Worm (Caenorhabditis elegans) whole organism, young adult: ENCODE results near the gene let-716.

Experiments
- B0019.2 ChIP-seq: fragments of 200-800 bp; sonication (Bioruptor generic); conservative IDR thresholded peaks from 2 replicates; pipeline ENCODE4 v1.3.6; 2022; ENCODE audit warnings: missing genetic modification reagents, missing genetic modification characterization, missing compliant biosample characterization
- B0035.1 ChIP-seq: sonication (generic microtip); optimal IDR thresholded peaks from 2 replicates; lab custom pipeline; 2016; ENCODE audit warnings: missing genetic modification characterization, mild to moderate bottlenecking, missing compliant biosample characterization, missing genotype, missing genetic modification reagents
- B0261.1 ChIP-seq: sonication (generic microtip); optimal IDR thresholded peaks from 2 replicates; lab custom pipeline; 2016; ENCODE audit warnings: mild to moderate bottlenecking, missing genetic modification characterization, moderate library complexity, missing compliant biosample characterization
- F23B12.7 ChIP-seq: sonication (generic microtip); optimal IDR thresholded peaks from 2 replicates; lab custom pipeline; 2017; ENCODE audit warnings: missing genetic modification characterization, mild to moderate bottlenecking, missing compliant biosample characterization, antibody characterized with exemption, moderate library complexity; ENCODE audit not compliant: insufficient read depth
- F49E8.2 ChIP-seq: sonication (generic microtip); optimal IDR thresholded peaks from 3 replicates; lab custom pipeline; 2017; ENCODE audit warnings: missing genetic modification characterization, mild to moderate bottlenecking, missing compliant biosample characterization, antibody characterized with exemption, moderate library complexity; ENCODE audit not compliant: insufficient read depth
- F52B5.7 ChIP-seq: sonication (generic microtip); optimal IDR thresholded peaks from 2 replicates; lab custom pipeline; 2016; ENCODE audit warnings: mild to moderate bottlenecking, missing genetic modification characterization, missing compliant biosample characterization
- K12H6.12 ChIP-seq: fragments of 200-800 bp; sonication (Bioruptor generic); optimal IDR thresholded peaks from 2 replicates; lab custom pipeline; 2018; ENCODE audit warnings: mild to moderate bottlenecking, missing genetic modification characterization, missing compliant biosample characterization
- T07F8.4 ChIP-seq: sonication (generic microtip); optimal IDR thresholded peaks from 2 replicates; lab custom pipeline; 2016; ENCODE audit warnings: mild to moderate bottlenecking, missing genetic modification characterization, moderate library complexity, missing compliant biosample characterization
- T26A5.8 ChIP-seq: sonication (generic microtip); optimal IDR thresholded peaks from 2 replicates; lab custom pipeline; 2016; ENCODE audit warnings: missing genetic modification characterization, missing compliant biosample characterization
- Y95B8A.8 ChIP-seq: fragments of 200-800 bp; sonication (Bioruptor generic); IDR thresholded peaks from 2 replicates; pipeline ENCODE4 v1.3.6; 2022; ENCODE audit warnings: missing genetic modification reagents, missing genetic modification characterization, missing compliant biosample characterization
- akir-1 ChIP-seq: fragments of 200-800 bp; sonication (Bioruptor generic); optimal IDR thresholded peaks from 2 replicates; lab custom pipeline; 2018; ENCODE audit warnings: mild to moderate bottlenecking, missing genetic modification characterization, moderate library complexity, missing compliant biosample characterization
- aptf-2 ChIP-seq: fragments of 200-800 bp; sonication (Bioruptor generic); conservative IDR thresholded peaks from 2 replicates; pipeline ENCODE4 v1.3.6; 2022; ENCODE audit warnings: missing genetic modification reagents, missing genetic modification characterization, missing compliant biosample characterization
- aptf-3 ChIP-seq: fragments of 200-800 bp; sonication (Bioruptor generic); IDR thresholded peaks from 2 replicates; pipeline ENCODE4 v1.3.6; 2022; ENCODE audit warnings: missing genetic modification characterization, missing compliant biosample characterization
- atf-7 ChIP-seq: sonication (generic microtip); optimal IDR thresholded peaks from 2 replicates; lab custom pipeline; 2017; ENCODE audit warnings: mild to moderate bottlenecking, missing genetic modification characterization, missing compliant biosample characterization
- attf-3 ChIP-seq: fragments of 200-800 bp; sonication (Bioruptor generic); conservative IDR thresholded peaks from 2 replicates; pipeline ENCODE4 v1.3.6; 2022; ENCODE audit warnings: missing genetic modification reagents, missing genetic modification characterization, missing compliant biosample characterization
- attf-5 ChIP-seq: fragments of 200-800 bp; sonication (Bioruptor generic); optimal IDR thresholded peaks from 2 replicates; lab custom pipeline; 2018; ENCODE audit warnings: mild to moderate bottlenecking, missing genetic modification characterization, missing compliant biosample characterization
- ccch-3 ChIP-seq: fragments of 200-800 bp; sonication (Bioruptor generic); optimal IDR thresholded peaks from 2 replicates; lab custom pipeline; 2018; ENCODE audit warnings: mild to moderate bottlenecking, missing genetic modification characterization, missing compliant biosample characterization
- cebp-2 ChIP-seq: fragments of 200-800 bp; sonication (Bioruptor generic); IDR thresholded peaks from 2 replicates; pipeline ENCODE4 v1.3.6; 2022; ENCODE audit warnings: missing genetic modification characterization, missing compliant biosample characterization
- ceh-58 ChIP-seq: fragments of 200-800 bp; sonication (Bioruptor generic); IDR thresholded peaks from 2 replicates; pipeline ENCODE4 v1.3.6; 2022; ENCODE audit warnings: missing genetic modification characterization, missing compliant biosample characterization
- ceh-79 ChIP-seq: sonication (generic microtip); optimal IDR thresholded peaks from 2 replicates; lab custom pipeline; 2017; ENCODE audit warnings: mild to moderate bottlenecking, missing genetic modification characterization, missing compliant biosample characterization
- ceh-91 ChIP-seq: fragments of 200-800 bp; sonication (Bioruptor generic); IDR thresholded peaks from 2 replicates; pipeline ENCODE4 v1.3.6; 2022; ENCODE audit warnings: missing genetic modification reagents, missing genetic modification characterization, missing compliant biosample characterization
- chd-7 ChIP-seq: sonication (generic microtip); optimal IDR thresholded peaks from 2 replicates; lab custom pipeline; 2016; ENCODE audit warnings: mild to moderate bottlenecking, missing genetic modification characterization, moderate library complexity, missing compliant biosample characterization
- egrh-3 ChIP-seq: fragments of 200-800 bp; sonication (Bioruptor generic); IDR thresholded peaks from 2 replicates; pipeline ENCODE4 v1.3.6; 2022; ENCODE audit warnings: missing genetic modification reagents, missing genetic modification characterization, missing compliant biosample characterization
- hlh-26 ChIP-seq: fragments of 200-800 bp; sonication (Bioruptor generic); conservative IDR thresholded peaks from 2 replicates; pipeline ENCODE4 v1.3.6; 2022; ENCODE audit warnings: missing genetic modification reagents, missing genetic modification characterization, missing compliant biosample characterization
- hsf-1 ChIP-seq: fragments of 200-800 bp; sonication (Bioruptor generic); IDR thresholded peaks from 2 replicates; pipeline ENCODE4 v1.3.6; 2022; ENCODE audit warnings: missing genetic modification reagents, missing genetic modification characterization, missing compliant biosample characterization
- lag-1 ChIP-seq: fragments of 200-800 bp; sonication (Bioruptor generic); IDR thresholded peaks from 2 replicates; pipeline ENCODE4 v1.3.6; 2022; ENCODE audit warnings: missing genetic modification reagents, missing genetic modification characterization, missing compliant biosample characterization
- lin-40 ChIP-seq: sonication (generic microtip); optimal IDR thresholded peaks from 2 replicates; lab custom pipeline; 2016; ENCODE audit warnings: missing genetic modification characterization, mild to moderate bottlenecking, missing compliant biosample characterization, missing genotype, missing genetic modification reagents
- lsl-1 ChIP-seq: fragments of 200-800 bp; sonication (Bioruptor generic); optimal IDR thresholded peaks from 2 replicates; lab custom pipeline; 2018; ENCODE audit warnings: mild to moderate bottlenecking, missing genetic modification characterization, moderate library complexity, missing compliant biosample characterization
- madf-6 ChIP-seq: fragments of 200-800 bp; sonication (Bioruptor generic); IDR thresholded peaks from 2 replicates; pipeline ENCODE4 v1.3.6; 2022; ENCODE audit warnings: missing genetic modification reagents, missing genetic modification characterization, missing compliant biosample characterization
- mcd-1 ChIP-seq: fragments of 200-800 bp; sonication (Bioruptor generic); IDR thresholded peaks from 2 replicates; pipeline ENCODE4 v1.3.6; 2022; ENCODE audit warnings: missing genetic modification reagents, missing genetic modification characterization, missing compliant biosample characterization
- mel-28 ChIP-seq: sonication (generic microtip); optimal IDR thresholded peaks from 2 replicates; lab custom pipeline; 2016; ENCODE audit warnings: borderline replicate concordance, mild to moderate bottlenecking, missing genetic modification characterization, missing compliant biosample characterization
- mxl-1 ChIP-seq: sonication (generic microtip); optimal IDR thresholded peaks from 2 replicates; lab custom pipeline; 2016; ENCODE audit warnings: missing genetic modification characterization, missing compliant biosample characterization
- nfyb-1 ChIP-seq: fragments of 200-800 bp; sonication (Bioruptor generic); IDR thresholded peaks from 2 replicates; pipeline ENCODE4 v1.3.6; 2022; ENCODE audit warnings: missing genetic modification reagents, missing genetic modification characterization, missing compliant biosample characterization
- nhr-179 ChIP-seq: sonication (generic microtip); optimal IDR thresholded peaks from 2 replicates; lab custom pipeline; 2016; ENCODE audit warnings: mild to moderate bottlenecking, missing genetic modification characterization, missing compliant biosample characterization
- pbrm-1 ChIP-seq: fragments of 200-800 bp; sonication (Bioruptor generic); IDR thresholded peaks from 2 replicates; pipeline ENCODE4 v1.3.6; 2022; ENCODE audit warnings: missing genetic modification reagents, missing genetic modification characterization, missing compliant biosample characterization
- rec-8 ChIP-seq, 2 experiments: sonication (generic microtip); optimal IDR thresholded peaks; 2 replicates each; lab custom pipeline; 2016; ENCODE audit warnings: mild to moderate bottlenecking in 2 of 2, missing genetic modification characterization in 2 of 2, missing genetic modification reagents in 2 of 2, missing genotype in 2 of 2, missing biosample characterization in 1 of 2, missing compliant biosample characterization in 1 of 2, moderate library complexity in 1 of 2
- sea-2 ChIP-seq: fragments of 200-800 bp; sonication (Bioruptor generic); IDR thresholded peaks from 2 replicates; pipeline ENCODE4 v1.3.6; 2022; ENCODE audit warnings: missing genetic modification characterization, missing compliant biosample characterization
- snpc-1.1 ChIP-seq: sonication (generic microtip); optimal IDR thresholded peaks from 2 replicates; lab custom pipeline; 2017; ENCODE audit warnings: missing genetic modification characterization, mild to moderate bottlenecking, missing compliant biosample characterization, antibody characterized with exemption, moderate library complexity, missing genotype, missing genetic modification reagents; ENCODE audit not compliant: insufficient read depth
- tbp1 ChIP-seq: fragments of 200-800 bp; sonication (Bioruptor generic); optimal IDR thresholded peaks from 2 replicates; lab custom pipeline; 2018; ENCODE audit warnings: mild to moderate bottlenecking, missing genetic modification characterization, missing compliant biosample characterization
- tbx-9 ChIP-seq: sonication (generic microtip); optimal IDR thresholded peaks from 2 replicates; lab custom pipeline; 2016; ENCODE audit warnings: borderline replicate concordance, missing genetic modification characterization, inconsistent platforms, missing compliant biosample characterization
- xnd-1 ChIP-seq: sonication (generic microtip); optimal IDR thresholded peaks from 2 replicates; lab custom pipeline; 2016; ENCODE audit warnings: missing genotype, missing genetic modification reagents, missing genetic modification characterization, missing compliant biosample characterization
- zfh-2 ChIP-seq: fragments of 200-800 bp; sonication (Bioruptor generic); conservative IDR thresholded peaks from 2 replicates; pipeline ENCODE4 v1.3.6; 2022; ENCODE audit warnings: missing genetic modification reagents, missing genetic modification characterization, missing compliant biosample characterization
- zim-3 ChIP-seq: sonication (generic microtip); optimal IDR thresholded peaks from 2 replicates; lab custom pipeline; 2017; ENCODE audit warnings: mild to moderate bottlenecking, missing genetic modification characterization, moderate library complexity, missing compliant biosample characterization
- ztf-18 ChIP-seq: sonication (generic microtip); optimal IDR thresholded peaks from 2 replicates; lab custom pipeline; 2016; ENCODE audit warnings: missing genotype, mild to moderate bottlenecking, missing genetic modification characterization, missing compliant biosample characterization
- ztf-22 ChIP-seq: fragments of 200-800 bp; sonication (Bioruptor generic); optimal IDR thresholded peaks from 2 replicates; lab custom pipeline; 2018; ENCODE audit warnings: mild to moderate bottlenecking, missing genetic modification characterization, moderate library complexity, missing compliant biosample characterization
- ztf-26 ChIP-seq: sonication (generic microtip); optimal IDR thresholded peaks from 2 replicates; lab custom pipeline; 2017; ENCODE audit warnings: missing genetic modification characterization, missing compliant biosample characterization
- ztf-6 ChIP-seq: fragments of 200-800 bp; sonication (Bioruptor generic); IDR thresholded peaks from 2 replicates; pipeline ENCODE4 v1.3.6; 2022; ENCODE audit warnings: missing genetic modification reagents, missing genetic modification characterization, missing compliant biosample characterization

The let-716 gene

ce11 chrIII:6373850-6374474, 9.4 kb upstream of the let-716 start (continued):
- no peak for TF ChIP-seq tbx-9 (tag; lab: Kevin White, UChicago)
- no peak for TF ChIP-seq B0019.2
- TF ChIP-seq chd-7 (tag; lab: Kevin White, UChicago): peak; percentile 16
- TF ChIP-seq F52B5.7 (tag; lab: Kevin White, UChicago): peak; percentile 43
- TF ChIP-seq mxl-1 (tag; lab: Kevin White, UChicago): peak; percentile 38
- no peak for TF ChIP-seq hlh-26 (GFP tag; lab: Robert Waterston, UW)
- no peak for TF ChIP-seq aptf-3 (GFP tag; lab: Robert Waterston, UW)
- no peak for TF ChIP-seq aptf-2
- peak; percentile 57 for TF ChIP-seq T26A5.8
- TF ChIP-seq nfyb-1: peak; percentile 86
- TF ChIP-seq xnd-1: peak; percentile 29
- TF ChIP-seq lag-1 (GFP tag; lab: Robert Waterston, UW): no peak
- peak; percentile 5 for TF ChIP-seq B0261.1
- no peak for TF ChIP-seq nhr-179 (tag; lab: Kevin White, UChicago)
- no peak for TF ChIP-seq cebp-2 (GFP tag; lab: Robert Waterston, UW)
- no peak for TF ChIP-seq sea-2 (GFP tag; lab: Robert Waterston, UW)
- TF ChIP-seq tbp1 (GFP tag; lab: Kevin White, UChicago): peak; percentile 60
- TF ChIP-seq egrh-3 (GFP tag; lab: Robert Waterston, UW): no peak
- TF ChIP-seq atf-7 (tag; lab: Kevin White, UChicago): peak; percentile 37
- TF ChIP-seq ztf-6: no peak
- TF ChIP-seq ceh-79 (tag; lab: Kevin White, UChicago): peak; percentile 36
- peak; percentile 29 for TF ChIP-seq zim-3 (tag; lab: Kevin White, UChicago)
- TF ChIP-seq Y95B8A.8 (GFP tag; lab: Robert Waterston, UW): peak; percentile 56; the same call in 1 of the 2 replicates
- peak; percentile 67 for TF ChIP-seq lsl-1 (GFP tag; lab: Kevin White, UChicago)
- TF ChIP-seq F23B12.7 (tag; lab: Kevin White, UChicago): peak; percentile 62
- TF ChIP-seq ztf-26 (tag; lab: Kevin White, UChicago): no peak
- no peak for TF ChIP-seq ceh-58
- peak; percentile 35 for TF ChIP-seq ztf-18
- no peak; the same call in 1 of the 2 replicates for TF ChIP-seq zfh-2 (GFP tag; lab: Robert Waterston, UW)
- no peak for TF ChIP-seq ccch-3
- TF ChIP-seq mel-28 (tag; lab: Kevin White, UChicago): no peak
- TF ChIP-seq attf-3 (GFP tag; lab: Robert Waterston, UW): 0 out of 2 replicates have a peak, but pooled peaks have one; percentile 18
- TF ChIP-seq pbrm-1 (GFP tag; lab: Robert Waterston, UW): peak; percentile 57; the same call in 1 of the 2 replicates
- peak; percentile 20 for TF ChIP-seq attf-5
- TF ChIP-seq lin-40 (tag; lab: Kevin White, UChicago): no peak
- no peak for TF ChIP-seq ztf-22 (GFP tag; lab: Kevin White, UChicago)
- TF ChIP-seq snpc-1.1 (tag; lab: Kevin White, UChicago): peak; percentile 67
- 0 out of 2 replicates have a peak, but pooled peaks have one; percentile 20 for TF ChIP-seq ceh-91 (GFP tag; lab: Robert Waterston, UW)
- peak in 1 of 2 experiments; percentile 47 for TF ChIP-seq rec-8 (tag; optimal IDR thresholded peaks at IDR 0.05; lab: Kevin White, UChicago)
- peak; percentile 45 for TF ChIP-seq mcd-1 (GFP tag; lab: Robert Waterston, UW)
- peak; percentile 73 for TF ChIP-seq hsf-1
- peak; percentile 51 for TF ChIP-seq T07F8.4
- TF ChIP-seq K12H6.12 (tag; lab: Kevin White, UChicago): no peak
- peak; percentile 77 for TF ChIP-seq madf-6
- TF ChIP-seq F49E8.2: peak; percentile 97
- no peak for TF ChIP-seq B0035.1 (tag; lab: Kevin White, UChicago)
- no peak for TF ChIP-seq akir-1
